Worm (Caenorhabditis elegans): ENCODE data around the gene F07E5.9.

DNA sequence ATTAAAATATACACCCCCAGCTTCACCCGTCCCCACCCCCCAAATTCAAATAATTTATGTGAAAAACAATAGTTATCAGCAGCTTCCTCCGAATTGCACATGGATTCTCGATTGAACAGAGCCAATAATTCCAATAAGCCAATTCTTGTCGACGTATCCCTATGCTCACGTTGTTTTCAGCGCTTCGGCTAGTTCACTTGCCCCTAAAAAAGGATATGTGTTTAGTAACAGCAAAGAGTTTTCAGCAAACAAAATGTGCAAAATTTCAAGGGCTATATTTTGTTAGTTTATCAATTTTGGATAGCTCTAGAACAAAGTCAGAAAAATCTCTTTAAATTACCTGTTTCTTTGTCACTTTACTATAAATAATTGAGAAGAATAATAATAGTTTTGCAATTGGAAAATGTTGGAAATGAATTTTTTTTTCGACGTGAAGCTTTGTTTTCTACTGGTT is 3.4 kb upstream of the F07E5.9 start, which contains the start of the genes T16A1.5 and fbxc-49:
- TF ChIP-seq unc-62 (GFP tag; optimal IDR thresholded peaks at IDR 0.05) (no peak), nhr-25 (tag; optimal IDR thresholded peaks at IDR 0.05) (no peak), elt-2 (tag; optimal IDR thresholded peaks at IDR 0.05) (no peak)

All from whole organism, L3 larva.